Worm (Caenorhabditis elegans): Measurements from ENCODE around the gene crh-2.

Gene crh-2

ce11 chrII:5227768-5228167, 40.4 kb upstream of the crh-2 start:
- TF ChIP-seq ceh-43 (GFP tag; optimal IDR thresholded peaks at IDR 0.05) (no peak), pha-4 (tag; optimal IDR thresholded peaks at IDR 0.05) (peak; percentile 52), unc-62 (GFP tag; optimal IDR thresholded peaks at IDR 0.05) (peak; percentile 37), unc-120 (tag; optimal IDR thresholded peaks at IDR 0.05; ENCODE audit: poor library complexity, severe bottlenecking) (peak; percentile 33), sptf-1 (tag; optimal IDR thresholded peaks at IDR 0.05) (peak; percentile 47), M03D4.4 (tag; optimal IDR thresholded peaks at IDR 0.05) (no peak), ceh-39 (tag; optimal IDR thresholded peaks at IDR 0.05) (peak; percentile 54), mls-2 (tag; optimal IDR thresholded peaks at IDR 0.05) (peak; percentile 37), ces-1 (GFP tag; optimal IDR thresholded peaks at IDR 0.05) (peak; percentile 89), hlh-1 (tag; optimal IDR thresholded peaks at IDR 0.05) (peak; percentile 26), flh-1 (GFP tag; optimal IDR thresholded peaks at IDR 0.05) (no peak), nhr-76 (tag; optimal IDR thresholded peaks at IDR 0.05) (no peak)

ce11 chrII:5226309-5226708, 38.9 kb upstream of the crh-2 start:
- TF ChIP-seq unc-39 (tag; optimal IDR thresholded peaks at IDR 0.05) (no peak), ceh-43 (GFP tag; optimal IDR thresholded peaks at IDR 0.05) (no peak), bed-3 (GFP tag; optimal IDR thresholded peaks at IDR 0.05) (no peak), lsy-2 (tag; optimal IDR thresholded peaks at IDR 0.05) (no peak), unc-62 (GFP tag; optimal IDR thresholded peaks at IDR 0.05) (peak; percentile 35), nhr-28 (tag; optimal IDR thresholded peaks at IDR 0.05) (no peak), lin-32 (GFP tag; optimal IDR thresholded peaks at IDR 0.05) (peak; percentile 11), nhr-237 (tag; optimal IDR thresholded peaks at IDR 0.05) (no peak), flh-1 (GFP tag; optimal IDR thresholded peaks at IDR 0.05) (no peak), blmp-1 (tag; optimal IDR thresholded peaks at IDR 0.05) (no peak), ztf-11 (tag; optimal IDR thresholded peaks at IDR 0.05) (no peak), nhr-2 (tag; optimal IDR thresholded peaks at IDR 0.05) (no peak), hlh-1 (tag; optimal IDR thresholded peaks at IDR 0.05) (peak; percentile 59), mab-5 (tag; optimal IDR thresholded peaks at IDR 0.05) (no peak), lin-13 (tag; optimal IDR thresholded peaks at IDR 0.05) (no peak), ham-2 (GFP tag; optimal IDR thresholded peaks at IDR 0.05) (peak; percentile 25), sptf-1 (tag; optimal IDR thresholded peaks at IDR 0.05) (peak; percentile 47), nhr-12 (tag; optimal IDR thresholded peaks at IDR 0.05) (no peak), sem-2 (GFP tag; optimal IDR thresholded peaks at IDR 0.05) (no peak), mep-1 (tag; optimal IDR thresholded peaks at IDR 0.05) (peak; percentile 31), M03D4.4 (tag; optimal IDR thresholded peaks at IDR 0.05) (peak; percentile 23), unc-120 (tag; optimal IDR thresholded peaks at IDR 0.05; ENCODE audit: poor library complexity, severe bottlenecking) (no peak), nhr-76 (tag; optimal IDR thresholded peaks at IDR 0.05) (no peak), ceh-39 (tag; optimal IDR thresholded peaks at IDR 0.05) (no peak), zip-8 (tag; optimal IDR thresholded peaks at IDR 0.05) (no peak), ces-1 (GFP tag; optimal IDR thresholded peaks at IDR 0.05) (peak; percentile 34), snpc-4 (tag; optimal IDR thresholded peaks at IDR 0.05) (no peak), ceh-83 (GFP tag; optimal IDR thresholded peaks at IDR 0.05) (no peak), tbx-8 (GFP tag; optimal IDR thresholded peaks at IDR 0.05) (no peak), elt-3 (tag; optimal IDR thresholded peaks at IDR 0.05) (no peak), mls-2 (tag; optimal IDR thresholded peaks at IDR 0.05) (peak; percentile 43), pha-4 (tag; optimal IDR thresholded peaks at IDR 0.05) (no peak), elt-1 (tag; optimal IDR thresholded peaks at IDR 0.05; ENCODE audit: borderline replicate concordance, insufficient read depth) (no peak), cnd-1 (tag; optimal IDR thresholded peaks at IDR 0.05) (peak; percentile 75), drap-1 (GFP tag; optimal IDR thresholded peaks at IDR 0.05) (no peak)

- TF ChIP-seq ceh-43 (GFP tag; optimal IDR thresholded peaks at IDR 0.05) (no peak), mab-5 (tag; optimal IDR thresholded peaks at IDR 0.05) (no peak), elt-3 (tag; optimal IDR thresholded peaks at IDR 0.05) (no peak), lin-13 (tag; optimal IDR thresholded peaks at IDR 0.05) (no peak), drap-1 (GFP tag; optimal IDR thresholded peaks at IDR 0.05) (no peak), lin-32 (GFP tag; optimal IDR thresholded peaks at IDR 0.05) (no peak), blmp-1 (tag; optimal IDR thresholded peaks at IDR 0.05) (no peak), mls-2 (tag; optimal IDR thresholded peaks at IDR 0.05) (no peak), sem-2 (GFP tag; optimal IDR thresholded peaks at IDR 0.05) (no peak), unc-62 (GFP tag; optimal IDR thresholded peaks at IDR 0.05) (no peak)
Measured at ce11 chrII:5225284-5225683, 37.9 kb upstream of the crh-2 start, which contains the start of gene dsh-1. dsh-1 (minus strand) TSS chrII:5225384.
